Worm (Caenorhabditis elegans) whole organism, L1 larva: ENCODE data around the gene xtr-1.

Source experiments
- C34B4.2 ChIP-seq: sonication (generic microtip); optimal IDR thresholded peaks from 2 replicates; lab custom pipeline; 2017; ENCODE audit warnings: mild to moderate bottlenecking, missing genetic modification characterization, missing compliant biosample characterization
- ceh-90 ChIP-seq: sonication (generic microtip); optimal IDR thresholded peaks from 2 replicates; lab custom pipeline; 2016; ENCODE audit warnings: missing genetic modification characterization, missing compliant biosample characterization
- ces-1 ChIP-seq: fragments of 150-350 bp; optimal IDR thresholded peaks from 2 replicates; lab custom pipeline; 2014; ENCODE audit warnings: missing biosample characterization, missing genetic modification reagents, missing genetic modification characterization
- dsc-1 ChIP-seq: sonication (generic microtip); optimal IDR thresholded peaks from 2 replicates; lab custom pipeline; 2016; ENCODE audit warnings: mild to moderate bottlenecking, missing genetic modification characterization, missing compliant biosample characterization
- elt-2 ChIP-seq: sonication (generic microtip); optimal IDR thresholded peaks from 2 replicates; lab custom pipeline; 2016; ENCODE audit warnings: missing genetic modification characterization, mild to moderate bottlenecking, inconsistent platforms, missing compliant biosample characterization, missing genetic modification reagents
- lin-13 ChIP-seq: fragments of 150-350 bp; optimal IDR thresholded peaks from 2 replicates; lab custom pipeline; 2014; ENCODE audit warnings: missing biosample characterization, missing genetic modification reagents, missing genetic modification characterization
- nhr-12 ChIP-seq: sonication (generic microtip); optimal IDR thresholded peaks from 2 replicates; lab custom pipeline; 2017; ENCODE audit warnings: missing biosample characterization, missing genetic modification characterization
- nhr-28 ChIP-seq: fragments of 150-350 bp; optimal IDR thresholded peaks from 2 replicates; lab custom pipeline; 2014; ENCODE audit warnings: missing biosample characterization, missing genetic modification characterization
- pqm-1 ChIP-seq: sonication (generic microtip); optimal IDR thresholded peaks from 3 replicates; lab custom pipeline; 2017; ENCODE audit warnings: missing biosample characterization, missing genetic modification characterization
- unc-130 ChIP-seq: fragments of 150-350 bp; optimal IDR thresholded peaks from 2 replicates; lab custom pipeline; 2017; ENCODE audit warnings: missing biosample characterization, missing genetic modification characterization, inconsistent platforms
- unc-30 ChIP-seq: sonication (generic microtip); optimal IDR thresholded peaks from 2 replicates; lab custom pipeline; 2017; ENCODE audit warnings: missing biosample characterization, missing genetic modification characterization
- unc-62 ChIP-seq: fragments of 150-350 bp; optimal IDR thresholded peaks from 2 replicates; lab custom pipeline; 2014; ENCODE audit warnings: missing biosample characterization, missing genetic modification reagents, missing genetic modification characterization

DNA sequence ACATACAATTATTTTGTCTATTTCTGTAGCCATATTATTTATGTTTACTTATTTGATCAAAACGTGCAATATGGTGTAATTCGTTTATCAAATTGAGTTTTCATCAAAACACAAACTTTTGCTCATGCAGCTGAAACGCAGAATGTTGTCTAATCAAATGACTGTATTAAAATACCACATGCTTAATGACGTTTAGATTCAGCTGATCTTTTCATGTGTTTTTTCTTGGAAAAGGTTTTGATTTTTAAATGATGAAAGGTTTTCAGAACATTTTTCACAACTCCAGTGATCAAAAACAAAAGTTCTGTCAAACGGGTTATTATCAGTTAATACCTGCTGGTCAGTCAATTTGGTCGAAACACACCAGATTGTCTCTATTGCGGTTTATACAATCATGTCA lies 22.7 kb downstream of the xtr-1 start, which contains the start of gene Y62H9A.1:
- TF ChIP-seq nhr-28 (tag; lab: Kevin White, UChicago) (no peak), unc-30 (tag; lab: Kevin White, UChicago) (no peak), nhr-12 (tag; lab: Kevin White, UChicago) (no peak), dsc-1 (tag; lab: Kevin White, UChicago) (no peak), ceh-90 (tag; lab: Kevin White, UChicago) (no peak), C34B4.2 (no peak), unc-62 (GFP tag; lab: Kevin White, UChicago) (no peak), pqm-1 (no peak), lin-13 (GFP tag; lab: Kevin White, UChicago) (no peak), unc-130 (tag; lab: Kevin White, UChicago) (no peak), elt-2 (tag; lab: Kevin White, UChicago) (no peak), ces-1 (no peak)
